Fruit fly (Drosophila melanogaster): ENCODE measurements around the gene smp-30.
A peak's percentile ranks its signal among the peaks of the same experiment; 100 is the strongest.

The smp-30 gene

dm6 chr3R:14754806-14755488, 3.9 kb upstream of the smp-30 start (continued):
- TF ChIP-seq sug (tag; optimal IDR thresholded peaks at IDR 0.05) (no peak), CG13296 (GFP tag; optimal IDR thresholded peaks at IDR 0.05) (peak; percentile 11), ind (GFP tag; optimal IDR thresholded peaks at IDR 0.05) (peak; percentile 54), CG6689 (GFP tag; IDR thresholded peaks at IDR 0.05) (peak; percentile 44), klu (GFP tag; IDR thresholded peaks at IDR 0.05) (no peak), ken (GFP tag; IDR thresholded peaks at IDR 0.05) (peak; percentile 45; the same call in 1 of the 3 replicates), CG9437 (GFP tag; optimal IDR thresholded peaks at IDR 0.05) (peak; percentile 6), sim (GFP tag; IDR thresholded peaks at IDR 0.05) (no peak), tll (GFP tag; optimal IDR thresholded peaks at IDR 0.05) (peak in 1 of 2 experiments; percentile 58), psq (GFP tag; optimal IDR thresholded peaks at IDR 0.05) (no peak), CG16779 (GFP tag; IDR thresholded peaks at IDR 0.05) (no peak), CG17829 (tag; optimal IDR thresholded peaks at IDR 0.05) (peak; percentile 7), CG14014 (GFP tag; IDR thresholded peaks at IDR 0.05) (0 out of 2 replicates have a peak, but pooled peaks have one; percentile 34), lab (GFP tag; optimal IDR thresholded peaks at IDR 0.05) (peak; percentile 56), fd3F (GFP tag; optimal IDR thresholded peaks at IDR 0.05) (peak; percentile 19), CG17361 (GFP tag; IDR thresholded peaks at IDR 0.05) (0 out of 3 replicates have a peak, but pooled peaks have one; percentile 41), CG10654 (GFP tag; optimal IDR thresholded peaks at IDR 0.05) (peak; percentile 12), CG7556 (GFP tag; optimal IDR thresholded peaks at IDR 0.05) (peak; percentile 29), vvl (GFP tag; IDR thresholded peaks at IDR 0.05) (peak; percentile 61; the same call in 1 of the 2 replicates), trh (GFP tag; optimal IDR thresholded peaks at IDR 0.05) (no peak), stc (GFP tag; IDR thresholded peaks at IDR 0.05) (no peak), CG13775 (GFP tag; optimal IDR thresholded peaks at IDR 0.05) (no peak), CG33213 (GFP tag; optimal IDR thresholded peaks at IDR 0.05) (no peak), CG2712 (tag; optimal IDR thresholded peaks at IDR 0.05) (peak; percentile 23), HLH3B (GFP tag; IDR thresholded peaks at IDR 0.05) (peak; percentile 45; the same call in 1 of the 2 replicates), kni (GFP tag; optimal IDR thresholded peaks at IDR 0.05) (no peak), chn (GFP tag; optimal IDR thresholded peaks at IDR 0.05) (no peak), az2 (GFP tag; optimal IDR thresholded peaks at IDR 0.05) (peak; percentile 34), phol (tag; optimal IDR thresholded peaks at IDR 0.05) (peak; percentile 27), dmrt99B (tag; optimal IDR thresholded peaks at IDR 0.05) (peak; percentile 65), CG9797 (GFP tag; optimal IDR thresholded peaks at IDR 0.05) (no peak), HHEX (GFP tag; optimal IDR thresholded peaks at IDR 0.05) (peak; percentile 6), CG34422 (GFP tag; IDR thresholded peaks at IDR 0.05) (no peak), CG3838 (GFP tag; optimal IDR thresholded peaks at IDR 0.05) (no peak), B-H2 (GFP tag; optimal IDR thresholded peaks at IDR 0.05) (no peak), Hr78 (GFP tag; optimal IDR thresholded peaks at IDR 0.05) (no peak), D19A (tag; optimal IDR thresholded peaks at IDR 0.05) (peak; percentile 20), CG14710 (tag; optimal IDR thresholded peaks at IDR 0.05) (no peak), CG11093 (GFP tag; IDR thresholded peaks at IDR 0.05) (0 out of 3 replicates have a peak, but pooled peaks have one; percentile 28), al (GFP tag; IDR thresholded peaks at IDR 0.05) (peak; percentile 30; the same call in 1 of the 2 replicates), CG17802 (tag; optimal IDR thresholded peaks at IDR 0.05) (no peak), unpg (GFP tag; optimal IDR thresholded peaks at IDR 0.05) (peak; percentile 50), CG9817 (tag; optimal IDR thresholded peaks at IDR 0.05) (peak; percentile 0), Meics (GFP tag; optimal IDR thresholded peaks at IDR 0.05) (peak; percentile 50), Ets97D (GFP tag; optimal IDR thresholded peaks at IDR 0.05) (no peak), CG30403 (GFP tag; optimal IDR thresholded peaks at IDR 0.05) (peak; percentile 52), CG31441 (GFP tag; IDR thresholded peaks at IDR 0.05) (peak; percentile 36; the same call in 1 of the 2 replicates), lilli (GFP tag; optimal IDR thresholded peaks at IDR 0.05) (peak; percentile 50), CG17568 (GFP tag; optimal IDR thresholded peaks at IDR 0.05) (no peak)

Data from whole organism, embryonic.